Fruit fly (Drosophila melanogaster) whole organism, embryonic: Measurements from ENCODE around the gene CG13126.
A peak's percentile ranks its signal among the peaks of the same experiment; 100 is the strongest.

Experiments used
- Atf3 ChIP-seq: fragments of 200-800 bp; sonication (Bioruptor generic); optimal IDR thresholded peaks from 3 replicates; lab custom pipeline; 2016; ENCODE audit warnings: missing biosample characterization, missing genetic modification characterization
- BEAF-32 ChIP-seq: fragments of 200-800 bp; sonication (Bioruptor generic); optimal IDR thresholded peaks from 3 replicates; lab custom pipeline; 2017; ENCODE audit warnings: missing biosample characterization, missing genetic modification characterization, mild to moderate bottlenecking, moderate library complexity, missing genetic modification reagents
- Blimp-1 ChIP-seq: fragments of 200-800 bp; sonication (Bioruptor generic); optimal IDR thresholded peaks from 3 replicates; lab custom pipeline; 2018; ENCODE audit warnings: missing biosample characterization, missing genetic modification characterization, mild to moderate bottlenecking, moderate library complexity, missing genetic modification reagents
- BtbVII ChIP-seq: fragments of 200-800 bp; sonication (Bioruptor generic); optimal IDR thresholded peaks from 3 replicates; lab custom pipeline; 2017; ENCODE audit warnings: missing biosample characterization, mild to moderate bottlenecking, missing genetic modification characterization
- CG10654 ChIP-seq: fragments of 200-800 bp; sonication (Bioruptor generic); optimal IDR thresholded peaks from 2 replicates; lab custom pipeline; 2016; ENCODE audit warnings: missing biosample characterization, missing genetic modification characterization
- CG11085 ChIP-seq: fragments of 200-800 bp; sonication (Bioruptor generic); IDR thresholded peaks from 2 replicates; pipeline ENCODE4 v1.3.6; 2022; ENCODE audit warnings: missing biosample characterization, missing genetic modification characterization
- CG11247 ChIP-seq: fragments of 200-800 bp; sonication (Bioruptor generic); IDR thresholded peaks from 2 replicates; pipeline ENCODE4 v1.3.6; 2022; ENCODE audit warnings: missing biosample characterization, missing genetic modification characterization
- CG12299 ChIP-seq: fragments of 200-800 bp; sonication (Bioruptor generic); optimal IDR thresholded peaks from 2 replicates; lab custom pipeline; 2018; ENCODE audit warnings: missing biosample characterization, mild to moderate bottlenecking, missing genetic modification characterization
- CG13123 ChIP-seq: fragments of 200-800 bp; sonication (Bioruptor generic); optimal IDR thresholded peaks from 2 replicates; lab custom pipeline; 2016; ENCODE audit warnings: missing biosample characterization, missing genetic modification characterization
- CG13287 ChIP-seq: fragments of 200-800 bp; sonication (Bioruptor generic); IDR thresholded peaks from 2 replicates; pipeline ENCODE4 v1.3.6; 2022; ENCODE audit warnings: missing biosample characterization, missing genetic modification characterization; ENCODE audit not compliant: partially characterized antibody
- CG13296 ChIP-seq: fragments of 200-800 bp; sonication (Bioruptor generic); optimal IDR thresholded peaks from 3 replicates; lab custom pipeline; 2018; ENCODE audit warnings: missing biosample characterization, mild to moderate bottlenecking, missing genetic modification characterization
- CG14710 ChIP-seq: fragments of 200-800 bp; sonication (Bioruptor generic); optimal IDR thresholded peaks from 3 replicates; lab custom pipeline; 2019; ENCODE audit warnings: missing biosample characterization, mild to moderate bottlenecking, missing genetic modification characterization, moderate library complexity
- CG15011 ChIP-seq: fragments of 200-800 bp; sonication (Bioruptor generic); optimal IDR thresholded peaks from 3 replicates; lab custom pipeline; 2018; ENCODE audit warnings: missing biosample characterization, mild to moderate bottlenecking, missing genetic modification characterization
- CG16779 ChIP-seq: fragments of 200-800 bp; sonication (Bioruptor generic); IDR thresholded peaks from 2 replicates; pipeline ENCODE4 v1.3.6; 2022; ENCODE audit warnings: missing biosample characterization, missing genetic modification characterization
- CG17361 ChIP-seq: fragments of 200-800 bp; sonication (Bioruptor generic); IDR thresholded peaks from 3 replicates; pipeline ENCODE4 v1.3.6; 2022; ENCODE audit warnings: missing biosample characterization, missing genetic modification characterization
- CG1792 ChIP-seq: fragments of 200-800 bp; sonication (Bioruptor generic); optimal IDR thresholded peaks from 2 replicates; lab custom pipeline; 2016; ENCODE audit warnings: missing biosample characterization, missing genetic modification characterization
- CG1832 ChIP-seq: fragments of 200-800 bp; sonication (Bioruptor generic); optimal IDR thresholded peaks from 2 replicates; lab custom pipeline; 2017; ENCODE audit warnings: missing biosample characterization, mild to moderate bottlenecking, missing genetic modification characterization, inconsistent platforms
- CG18599 ChIP-seq: fragments of 200-800 bp; sonication (Bioruptor generic); optimal IDR thresholded peaks from 3 replicates; lab custom pipeline; 2017; ENCODE audit warnings: missing biosample characterization, missing genetic modification characterization, mild to moderate bottlenecking, moderate library complexity, missing genetic modification reagents
- CG31224 ChIP-seq: fragments of 200-800 bp; sonication (Bioruptor generic); IDR thresholded peaks from 2 replicates; pipeline ENCODE4 v1.3.6; 2022; ENCODE audit warnings: missing biosample characterization, missing genetic modification characterization
- CG31365 ChIP-seq: fragments of 200-800 bp; sonication (Bioruptor generic); optimal IDR thresholded peaks from 2 replicates; lab custom pipeline; 2018; ENCODE audit warnings: missing biosample characterization, mild to moderate bottlenecking, missing genetic modification characterization
- CG33557 ChIP-seq: fragments of 200-800 bp; sonication (Bioruptor generic); optimal IDR thresholded peaks from 2 replicates; lab custom pipeline; 2019; ENCODE audit warnings: missing biosample characterization, mild to moderate bottlenecking, missing genetic modification characterization, moderate library complexity
- CG4282 ChIP-seq: fragments of 200-800 bp; sonication (Bioruptor generic); optimal IDR thresholded peaks from 2 replicates; lab custom pipeline; 2016; ENCODE audit warnings: missing biosample characterization, missing genetic modification characterization
- CG4328 ChIP-seq: fragments of 200-800 bp; sonication (Bioruptor generic); optimal IDR thresholded peaks from 3 replicates; lab custom pipeline; 2017; ENCODE audit warnings: missing biosample characterization, missing genetic modification reagents, missing genetic modification characterization
- CG6654 ChIP-seq: fragments of 200-800 bp; sonication (Bioruptor generic); optimal IDR thresholded peaks from 2 replicates; lab custom pipeline; 2017; ENCODE audit warnings: missing biosample characterization, mild to moderate bottlenecking, missing genetic modification characterization
- CG7786 ChIP-seq: fragments of 200-800 bp; sonication (Bioruptor generic); optimal IDR thresholded peaks from 2 replicates; lab custom pipeline; 2016; ENCODE audit warnings: missing biosample characterization, missing genetic modification characterization
- CG8388 ChIP-seq: fragments of 200-800 bp; sonication (Bioruptor generic); optimal IDR thresholded peaks from 2 replicates; lab custom pipeline; 2019; ENCODE audit warnings: missing biosample characterization, mild to moderate bottlenecking, missing genetic modification characterization, moderate library complexity
- CG8765 ChIP-seq: fragments of 200-800 bp; sonication (Bioruptor generic); IDR thresholded peaks from 2 replicates; pipeline ENCODE4 v1.3.6; 2022; ENCODE audit warnings: missing biosample characterization, missing genetic modification characterization
- CG9797 ChIP-seq: fragments of 200-800 bp; sonication (Bioruptor generic); optimal IDR thresholded peaks from 3 replicates; lab custom pipeline; 2018; ENCODE audit warnings: missing biosample characterization, mild to moderate bottlenecking, missing genetic modification characterization
- Drgx ChIP-seq: fragments of 200-800 bp; sonication (Bioruptor generic); IDR thresholded peaks from 2 replicates; pipeline ENCODE4 v1.3.6; 2022; ENCODE audit warnings: missing biosample characterization, missing genetic modification characterization
- Elba2 ChIP-seq: fragments of 200-800 bp; sonication (Bioruptor generic); optimal IDR thresholded peaks from 3 replicates; lab custom pipeline; 2016; ENCODE audit warnings: missing biosample characterization, missing genetic modification characterization
- Hsf ChIP-seq: fragments of 200-800 bp; sonication (Bioruptor generic); optimal IDR thresholded peaks from 3 replicates; lab custom pipeline; 2016; ENCODE audit warnings: missing biosample characterization, missing genetic modification characterization
- MESR4 ChIP-seq: fragments of 200-800 bp; sonication (Bioruptor generic); optimal IDR thresholded peaks from 2 replicates; lab custom pipeline; 2018; ENCODE audit warnings: missing biosample characterization, mild to moderate bottlenecking, missing genetic modification characterization, moderate library complexity
- NFAT ChIP-seq: fragments of 200-800 bp; sonication (Bioruptor generic); IDR thresholded peaks from 2 replicates; pipeline ENCODE4 v1.3.6; 2022; ENCODE audit warnings: missing biosample characterization, missing genetic modification characterization
- Nf-YB ChIP-seq: fragments of 200-800 bp; sonication (Bioruptor generic); optimal IDR thresholded peaks from 3 replicates; lab custom pipeline; 2019; ENCODE audit warnings: missing biosample characterization, mild to moderate bottlenecking, missing genetic modification characterization, moderate library complexity
- Poxn ChIP-seq: fragments of 200-800 bp; sonication (Bioruptor generic); IDR thresholded peaks from 2 replicates; pipeline ENCODE4 v1.3.6; 2022; ENCODE audit warnings: missing biosample characterization, missing genetic modification characterization
- Scr ChIP-seq: fragments of 200-800 bp; sonication (Bioruptor generic); IDR thresholded peaks from 2 replicates; pipeline ENCODE4 v1.3.6; 2022; ENCODE audit warnings: missing biosample characterization, missing genetic modification characterization; ENCODE audit not compliant: partially characterized antibody
- Sox100B ChIP-seq: fragments of 200-800 bp; sonication (Bioruptor generic); optimal IDR thresholded peaks from 3 replicates; lab custom pipeline; 2018; ENCODE audit warnings: missing biosample characterization, mild to moderate bottlenecking, missing genetic modification characterization
- ab ChIP-seq: fragments of 200-800 bp; sonication (Bioruptor generic); optimal IDR thresholded peaks from 2 replicates; lab custom pipeline; 2016; ENCODE audit warnings: missing biosample characterization, missing genetic modification characterization
- br ChIP-seq: fragments of >200 bp; optimal IDR thresholded peaks from 2 replicates; lab custom pipeline; 2017
- cato ChIP-seq: fragments of 200-800 bp; sonication (Bioruptor generic); optimal IDR thresholded peaks from 2 replicates; lab custom pipeline; 2016; ENCODE audit warnings: missing biosample characterization, missing genetic modification characterization, borderline replicate concordance
- caup ChIP-seq: fragments of 200-800 bp; sonication (Bioruptor generic); optimal IDR thresholded peaks from 3 replicates; lab custom pipeline; 2017; ENCODE audit warnings: missing biosample characterization, mild to moderate bottlenecking, missing genetic modification characterization, moderate library complexity; ENCODE audit not compliant: severe bottlenecking
- crol ChIP-seq: fragments of 200-800 bp; sonication (Bioruptor generic); IDR thresholded peaks from 2 replicates; pipeline ENCODE4 v1.3.6; 2022; ENCODE audit warnings: missing biosample characterization, missing genetic modification characterization
- dan ChIP-seq: fragments of 200-800 bp; sonication (Bioruptor generic); IDR thresholded peaks from 2 replicates; pipeline ENCODE4 v1.3.6; 2022; ENCODE audit warnings: missing biosample characterization, missing genetic modification characterization
- dysf ChIP-seq: fragments of 200-800 bp; sonication (Bioruptor generic); IDR thresholded peaks from 3 replicates; pipeline ENCODE4 v1.3.6; 2022; ENCODE audit warnings: missing biosample characterization, missing genetic modification characterization
- gfzf ChIP-seq: fragments of 200-800 bp; sonication (Bioruptor generic); optimal IDR thresholded peaks from 2 replicates; lab custom pipeline; 2016; ENCODE audit warnings: missing biosample characterization, mild to moderate bottlenecking, missing genetic modification characterization, moderate library complexity
- jigr1 ChIP-seq: fragments of 200-800 bp; sonication (Bioruptor generic); IDR thresholded peaks from 3 replicates; pipeline ENCODE4 v1.3.6; 2022; ENCODE audit warnings: missing biosample characterization, missing genetic modification characterization
- nerfin-1 ChIP-seq: fragments of 200-800 bp; sonication (Bioruptor generic); optimal IDR thresholded peaks from 3 replicates; lab custom pipeline; 2019; ENCODE audit warnings: missing biosample characterization, mild to moderate bottlenecking, missing genetic modification characterization, moderate library complexity
- odd ChIP-seq: fragments of 200-800 bp; sonication (Bioruptor generic); optimal IDR thresholded peaks from 2 replicates; lab custom pipeline; 2017; ENCODE audit warnings: missing biosample characterization, mild to moderate bottlenecking, missing genetic modification characterization
- pum ChIP-seq: fragments of 200-800 bp; sonication (Bioruptor generic); optimal IDR thresholded peaks from 2 replicates; lab custom pipeline; 2016; ENCODE audit warnings: missing biosample characterization, missing genetic modification characterization
- sob ChIP-seq: fragments of 200-800 bp; sonication (Bioruptor generic); IDR thresholded peaks from 2 replicates; pipeline ENCODE4 v1.3.6; 2022; ENCODE audit warnings: missing biosample characterization, missing genetic modification characterization
- zen ChIP-seq: fragments of 200-800 bp; sonication (Bioruptor generic); optimal IDR thresholded peaks from 3 replicates; lab custom pipeline; 2018; ENCODE audit warnings: missing biosample characterization, mild to moderate bottlenecking, missing genetic modification characterization, moderate library complexity

CG13126 gene

DNA sequence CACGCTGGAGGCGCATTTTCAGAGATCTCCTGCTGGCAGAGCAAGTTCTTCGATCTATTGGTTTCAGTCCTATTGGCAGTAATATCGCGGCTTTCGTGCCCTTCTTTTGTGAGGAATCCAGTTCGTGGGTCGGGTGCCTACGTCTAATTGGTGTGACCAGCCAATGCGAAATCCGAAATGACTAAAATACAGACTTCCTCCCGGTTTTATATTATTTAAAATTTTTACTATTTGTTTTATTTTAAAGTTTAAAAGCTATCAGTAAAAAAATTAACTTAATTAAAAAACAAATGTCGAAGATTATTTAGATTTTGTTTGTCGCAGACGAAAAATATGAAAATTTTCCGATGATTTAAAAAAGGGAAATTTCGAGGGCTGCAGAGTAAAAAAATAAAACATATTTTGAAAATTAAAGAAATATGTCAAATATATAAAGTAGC is 9.6 kb upstream of the CG13126 start, which contains the start of gene CG5850 (continued):
- TF ChIP-seq caup (no peak), CG15011 (GFP tag; lab: Kevin White, UChicago) (no peak), odd (GFP tag; lab: Kevin White, UChicago) (no peak), gfzf (GFP tag; lab: Kevin White, UChicago) (peak; percentile 58), jigr1 (no peak), CG13296 (GFP tag; lab: Kevin White, UChicago) (peak; percentile 41), Poxn (GFP tag; lab: Robert Waterston, UW) (no peak), CG4282 (GFP tag; lab: Kevin White, UChicago) (no peak), Drgx (GFP tag; lab: Robert Waterston, UW) (no peak), CG16779 (GFP tag; lab: Robert Waterston, UW) (no peak), CG17361 (peak; percentile 52; the same call in 2 of the 3 replicates), CG7786 (GFP tag; lab: Kevin White, UChicago) (no peak), dysf (GFP tag; lab: Robert Waterston, UW) (no peak), CG1832 (no peak), CG4328 (GFP tag; lab: Kevin White, UChicago) (no peak), Nf-YB (GFP tag; lab: Kevin White, UChicago) (peak; percentile 3), crol (no peak), CG14710 (tag; lab: Kevin White, UChicago) (peak; percentile 63), CG11085 (GFP tag; lab: Robert Waterston, UW) (no peak), CG12299 (tag; lab: Kevin White, UChicago) (no peak), CG10654 (no peak), CG31224 (GFP tag; lab: Robert Waterston, UW) (no peak), NFAT (no peak), CG13287 (peak; percentile 45), zen (peak; percentile 17), Hsf (no peak), MESR4 (peak; percentile 84), BtbVII (no peak), sob (no peak), Blimp-1 (GFP tag; lab: Kevin White, UChicago) (peak; percentile 21), CG6654 (GFP tag; lab: Kevin White, UChicago) (no peak), cato (GFP tag; lab: Kevin White, UChicago) (no peak), CG33557 (GFP tag; lab: Kevin White, UChicago) (peak; percentile 34), CG1792 (no peak), dan (no peak), Scr (GFP tag; lab: Robert Waterston, UW) (no peak), Atf3 (no peak), CG8388 (peak; percentile 4), Elba2 (GFP tag; lab: Kevin White, UChicago) (peak; percentile 94), Sox100B (GFP tag; lab: Kevin White, UChicago) (peak; percentile 54), CG13123 (GFP tag; lab: Kevin White, UChicago) (no peak), pum (GFP tag; lab: Kevin White, UChicago) (no peak), CG18599 (GFP tag; lab: Kevin White, UChicago) (no peak), BEAF-32 (GFP tag; lab: Kevin White, UChicago) (peak; percentile 18), ab (GFP tag; lab: Kevin White, UChicago) (no peak), br (lab: Kevin White, UChicago) (no peak), CG11247 (GFP tag; lab: Robert Waterston, UW) (no peak), CG8765 (GFP tag; lab: Robert Waterston, UW) (no peak), CG31365 (tag; lab: Kevin White, UChicago) (no peak), CG9797 (GFP tag; lab: Kevin White, UChicago) (peak; percentile 62), nerfin-1 (peak; percentile 11)
